Worm (Caenorhabditis elegans): Measurements from ENCODE around the gene clec-265.

clec-265 gene

ce11 chrX:3035972-3036379 lies 4.4 kb downstream of the clec-265 start (continued):
- 0 out of 2 replicates have a peak, but pooled peaks have one; percentile 22 for TF ChIP-seq madf-8 (GFP tag; conservative IDR thresholded peaks at IDR 0.05)
- peak; percentile 32 for TF ChIP-seq F33H1.4 (GFP tag; IDR thresholded peaks at IDR 0.05)
- TF ChIP-seq C17E4.6 (GFP tag; IDR thresholded peaks at IDR 0.05): peak; percentile 80
- peak; percentile 88 for TF ChIP-seq hlh-12 (tag; optimal IDR thresholded peaks at IDR 0.05)
- peak; percentile 97 for TF ChIP-seq cebp-2 (GFP tag; IDR thresholded peaks at IDR 0.05)
- peak; percentile 84 for TF ChIP-seq lin-54 (GFP tag; optimal IDR thresholded peaks at IDR 0.05)
- TF ChIP-seq akir-1 (GFP tag; optimal IDR thresholded peaks at IDR 0.05): peak; percentile 88
- peak; percentile 95 for TF ChIP-seq snpc-1.3 (tag; optimal IDR thresholded peaks at IDR 0.05; ENCODE audit: insufficient read depth)
- TF ChIP-seq hlh-26 (GFP tag; conservative IDR thresholded peaks at IDR 0.05): no peak
- TF ChIP-seq nhr-80 (tag; optimal IDR thresholded peaks at IDR 0.05): peak; percentile 54
- peak; percentile 93 for TF ChIP-seq ekl-4 (GFP tag; IDR thresholded peaks at IDR 0.05)
- peak; percentile 92 for TF ChIP-seq madf-10 (tag; optimal IDR thresholded peaks at IDR 0.05)
- TF ChIP-seq ZK185.1 (tag; optimal IDR thresholded peaks at IDR 0.05; ENCODE audit: poor library complexity, severe bottlenecking): peak; percentile 98
- TF ChIP-seq tlf-1 (GFP tag; optimal IDR thresholded peaks at IDR 0.05): peak; percentile 79
- TF ChIP-seq C06A6.2 (GFP tag; conservative IDR thresholded peaks at IDR 0.05): peak; percentile 88
- peak; percentile 98 for TF ChIP-seq F52B5.7 (tag; optimal IDR thresholded peaks at IDR 0.05)
- peak; percentile 54 for TF ChIP-seq pha-4 (tag; optimal IDR thresholded peaks at IDR 0.05)
- TF ChIP-seq ztf-28 (GFP tag; IDR thresholded peaks at IDR 0.05): peak; percentile 97
- TF ChIP-seq B0019.2 (GFP tag; conservative IDR thresholded peaks at IDR 0.05): peak; percentile 71
- peak; percentile 95 for TF ChIP-seq nhr-27 (tag; optimal IDR thresholded peaks at IDR 0.05)
- TF ChIP-seq B0336.3 (GFP tag; IDR thresholded peaks at IDR 0.05): peak; percentile 92
- TF ChIP-seq D2030.7 (GFP tag; IDR thresholded peaks at IDR 0.05): peak; percentile 94
- TF ChIP-seq B0261.1 (tag; optimal IDR thresholded peaks at IDR 0.05): peak; percentile 100
- TF ChIP-seq aptf-2 (GFP tag; conservative IDR thresholded peaks at IDR 0.05): peak; percentile 82
- TF ChIP-seq sptf-2 (GFP tag; optimal IDR thresholded peaks at IDR 0.05): peak; percentile 80
- TF ChIP-seq F55B11.4 (tag; optimal IDR thresholded peaks at IDR 0.05; ENCODE audit: borderline replicate concordance, insufficient read depth): no peak
- TF ChIP-seq ceh-91 (GFP tag; IDR thresholded peaks at IDR 0.05): peak; percentile 59
- TF ChIP-seq nhr-90 (tag; optimal IDR thresholded peaks at IDR 0.05): peak; percentile 94
- peak; percentile 86 for TF ChIP-seq madf-3 (GFP tag; IDR thresholded peaks at IDR 0.05)
- TF ChIP-seq F23B12.7 (tag; optimal IDR thresholded peaks at IDR 0.05; ENCODE audit: insufficient read depth): peak; percentile 96
- peak; percentile 97 for TF ChIP-seq ztf-6 (GFP tag; IDR thresholded peaks at IDR 0.05)
- peak; percentile 93 for TF ChIP-seq somi-1 (GFP tag; optimal IDR thresholded peaks at IDR 0.05)
- peak; percentile 93 for TF ChIP-seq mes-4 (tag; optimal IDR thresholded peaks at IDR 0.05)
- peak; percentile 95 for TF ChIP-seq let-526 (GFP tag; IDR thresholded peaks at IDR 0.05)
- peak; percentile 90 for TF ChIP-seq ceh-27 (GFP tag; optimal IDR thresholded peaks at IDR 0.05)
- peak; percentile 94 for TF ChIP-seq F57A8.1 (GFP tag; optimal IDR thresholded peaks at IDR 0.05)
- TF ChIP-seq ceh-100 (GFP tag; IDR thresholded peaks at IDR 0.05): peak; percentile 69
- TF ChIP-seq F49E8.2 (tag; optimal IDR thresholded peaks at IDR 0.05; ENCODE audit: insufficient read depth): peak; percentile 58
- peak; percentile 100 for TF ChIP-seq tbp1 (GFP tag; optimal IDR thresholded peaks at IDR 0.05)
- peak; percentile 97 for TF ChIP-seq fkh-3 (tag; optimal IDR thresholded peaks at IDR 0.05)
- peak; percentile 95 to 96 for TF ChIP-seq rec-8 (tag; optimal IDR thresholded peaks at IDR 0.05)
- TF ChIP-seq mcd-1 (GFP tag; IDR thresholded peaks at IDR 0.05): peak; percentile 82
- TF ChIP-seq pbrm-1 (GFP tag; IDR thresholded peaks at IDR 0.05): peak; percentile 96
- TF ChIP-seq ceh-40 (GFP tag; IDR thresholded peaks at IDR 0.05): peak; percentile 85; the same call in 1 of the 2 replicates
- peak; percentile 86 for TF ChIP-seq mel-28 (tag; optimal IDR thresholded peaks at IDR 0.05; ENCODE audit: borderline replicate concordance)
- peak; percentile 74 to 88 for TF ChIP-seq let-607 (tag; optimal IDR thresholded peaks at IDR 0.05)
- peak; percentile 97 for TF ChIP-seq mxl-1 (tag; optimal IDR thresholded peaks at IDR 0.05)

Measured in whole organism, young adult.